Worm (Caenorhabditis elegans) whole organism, young adult: ENCODE measurements around the gene sto-4.

Experiments
- F23B12.7 ChIP-seq: sonication (generic microtip); optimal IDR thresholded peaks from 2 replicates; lab custom pipeline; 2017; ENCODE audit warnings: missing genetic modification characterization, mild to moderate bottlenecking, missing compliant biosample characterization, antibody characterized with exemption, moderate library complexity; ENCODE audit not compliant: insufficient read depth
- Y67H2A.10 ChIP-seq: fragments of 200-800 bp; sonication (Bioruptor generic); conservative IDR thresholded peaks from 2 replicates; pipeline ENCODE4 v1.3.6; 2022; ENCODE audit warnings: missing genetic modification reagents, missing genetic modification characterization, missing compliant biosample characterization
- hrde-1 ChIP-seq: sonication (generic microtip); optimal IDR thresholded peaks from 2 replicates; lab custom pipeline; 2016; ENCODE audit warnings: missing genetic modification characterization, mild to moderate bottlenecking, missing compliant biosample characterization, moderate library complexity, missing genotype, missing genetic modification reagents, borderline replicate concordance
- madf-8 ChIP-seq: fragments of 200-800 bp; sonication (Bioruptor generic); conservative IDR thresholded peaks from 2 replicates; pipeline ENCODE4 v1.3.6; 2022; ENCODE audit warnings: missing genetic modification reagents, missing genetic modification characterization, missing compliant biosample characterization
- ztf-6 ChIP-seq: fragments of 200-800 bp; sonication (Bioruptor generic); IDR thresholded peaks from 2 replicates; pipeline ENCODE4 v1.3.6; 2022; ENCODE audit warnings: missing genetic modification reagents, missing genetic modification characterization, missing compliant biosample characterization

DNA sequence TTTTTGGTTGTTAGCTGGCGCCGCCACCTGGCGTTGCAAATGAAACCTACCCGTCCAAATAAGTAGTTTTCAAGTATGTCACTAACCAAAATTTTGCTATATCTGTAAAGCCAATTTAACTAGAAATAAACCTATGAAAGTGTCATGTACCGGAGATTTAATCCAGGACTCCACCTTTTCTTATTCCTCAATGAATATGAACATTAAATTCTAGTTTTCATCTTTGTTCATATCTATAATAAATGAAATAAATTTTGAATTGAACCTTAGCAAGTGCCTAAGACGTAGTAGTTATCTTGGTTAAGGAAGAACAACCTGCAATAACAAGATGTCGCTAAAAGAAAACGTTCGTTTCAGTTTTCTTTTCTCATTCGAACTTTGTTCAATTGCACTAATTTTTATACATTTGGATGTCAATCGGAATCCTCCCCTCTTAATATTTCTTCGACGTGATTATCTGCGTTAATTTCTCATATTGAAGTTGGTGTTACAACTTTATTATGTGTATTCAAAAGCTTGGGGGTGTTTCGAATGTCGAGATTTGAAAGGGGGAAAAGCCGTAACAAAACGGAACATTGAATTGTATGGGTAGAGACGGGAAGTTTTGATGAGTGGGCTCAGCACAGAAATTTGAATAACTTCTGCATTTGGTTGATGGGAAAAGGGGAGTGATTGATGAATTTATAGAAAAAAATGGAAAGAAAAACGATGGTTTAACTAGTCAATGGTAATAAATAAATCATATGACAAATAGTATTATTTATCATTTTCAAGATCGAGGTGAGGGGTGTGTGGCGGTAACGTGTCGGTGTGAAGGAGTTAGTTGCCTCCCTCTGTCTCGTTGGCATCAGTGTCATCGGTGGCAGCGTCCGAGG is 40.5 kb upstream of the sto-4 start:
- TF ChIP-seq hrde-1 (tag; lab: Kevin White, UChicago) = no peak
- no peak for TF ChIP-seq madf-8
- no peak for TF ChIP-seq Y67H2A.10 (GFP tag; lab: Robert Waterston, UW)
- no peak for TF ChIP-seq ztf-6 (GFP tag; lab: Robert Waterston, UW)
- TF ChIP-seq F23B12.7 = no peak
